Fruit fly (Drosophila melanogaster) whole organism, prepupa: Measurements from ENCODE around the gene CG32944.

Experiments
- Blimp-1 ChIP-seq: fragments of 200-800 bp; sonication (Bioruptor generic); optimal IDR thresholded peaks from 3 replicates; lab custom pipeline; 2017; ENCODE audit warnings: missing biosample characterization, missing genetic modification characterization, mild to moderate bottlenecking, moderate library complexity, missing genetic modification reagents
- CG10669 ChIP-seq: fragments of 200-800 bp; sonication (Bioruptor generic); optimal IDR thresholded peaks from 3 replicates; lab custom pipeline; 2018; ENCODE audit warnings: missing biosample characterization, mild to moderate bottlenecking, missing genetic modification characterization, moderate library complexity
- CG11762 ChIP-seq: fragments of 200-800 bp; sonication (Bioruptor generic); optimal IDR thresholded peaks from 3 replicates; lab custom pipeline; 2016; ENCODE audit warnings: missing biosample characterization, missing genetic modification characterization; ENCODE audit not compliant: insufficient read depth
- CG15336 ChIP-seq: fragments of 200-800 bp; sonication (Bioruptor generic); IDR thresholded peaks from 2 replicates; pipeline ENCODE4 v1.3.6; 2022; ENCODE audit warnings: missing biosample characterization, missing genetic modification characterization
- CG1621 ChIP-seq: fragments of 200-800 bp; sonication (Bioruptor generic); optimal IDR thresholded peaks from 3 replicates; lab custom pipeline; 2018; ENCODE audit warnings: missing biosample characterization, mild to moderate bottlenecking, missing genetic modification characterization
- CG16779 ChIP-seq: fragments of 200-800 bp; sonication (Bioruptor generic); optimal IDR thresholded peaks from 3 replicates; lab custom pipeline; 2017; ENCODE audit warnings: missing biosample characterization, mild to moderate bottlenecking, missing genetic modification characterization
- CG31627 ChIP-seq: fragments of 200-800 bp; sonication (Bioruptor generic); optimal IDR thresholded peaks from 3 replicates; lab custom pipeline; 2016; ENCODE audit warnings: missing biosample characterization, missing genetic modification characterization
- CG32006 ChIP-seq: fragments of 200-800 bp; sonication (Bioruptor generic); optimal IDR thresholded peaks from 3 replicates; lab custom pipeline; 2017; ENCODE audit warnings: missing biosample characterization, mild to moderate bottlenecking, missing genetic modification characterization
- CG34406 ChIP-seq: fragments of 200-800 bp; sonication (Bioruptor generic); optimal IDR thresholded peaks from 3 replicates; lab custom pipeline; 2016; ENCODE audit warnings: missing biosample characterization, missing genetic modification characterization
- CG3919 ChIP-seq: fragments of 200-800 bp; sonication (Bioruptor generic); optimal IDR thresholded peaks from 3 replicates; lab custom pipeline; 2016; ENCODE audit warnings: missing biosample characterization, missing genetic modification characterization
- CG6163 ChIP-seq: fragments of 200-800 bp; sonication (Bioruptor generic); IDR thresholded peaks from 3 replicates; pipeline ENCODE4 v1.3.6; 2022; ENCODE audit warnings: missing biosample characterization, missing genetic modification characterization
- CG6792 ChIP-seq: fragments of 200-800 bp; sonication (Bioruptor generic); optimal IDR thresholded peaks from 3 replicates; lab custom pipeline; 2016; ENCODE audit warnings: missing biosample characterization, missing genetic modification characterization
- CG6854 ChIP-seq: fragments of 200-800 bp; sonication (Bioruptor generic); optimal IDR thresholded peaks from 2 replicates; lab custom pipeline; 2017; ENCODE audit warnings: missing biosample characterization, mild to moderate bottlenecking, missing genetic modification characterization
- CG7368 ChIP-seq: fragments of 200-800 bp; sonication (Bioruptor generic); optimal IDR thresholded peaks from 3 replicates; lab custom pipeline; 2016; ENCODE audit warnings: missing biosample characterization, missing genetic modification characterization
- CG8119 ChIP-seq: fragments of 200-800 bp; sonication (Bioruptor generic); IDR thresholded peaks from 3 replicates; pipeline ENCODE4 v1.3.6; 2022; ENCODE audit warnings: missing biosample characterization, missing genetic modification characterization
- CG8319 ChIP-seq: fragments of 200-800 bp; sonication (Bioruptor generic); optimal IDR thresholded peaks from 3 replicates; lab custom pipeline; 2016; ENCODE audit warnings: missing biosample characterization, missing genetic modification characterization
- Eip78C ChIP-seq: fragments of 200-800 bp; sonication (Bioruptor generic); peaks from one replicate; lab custom pipeline; 2016; ENCODE audit warnings: missing biosample characterization, missing genetic modification characterization
- Eip93F ChIP-seq: fragments of 200-800 bp; sonication (Bioruptor generic); optimal IDR thresholded peaks from 2 replicates; lab custom pipeline; 2016; ENCODE audit warnings: missing biosample characterization, mild to moderate bottlenecking, missing genetic modification characterization
- Ets21C ChIP-seq: fragments of 200-800 bp; sonication (Bioruptor generic); optimal IDR thresholded peaks from 3 replicates; lab custom pipeline; 2016; ENCODE audit warnings: missing biosample characterization, missing genetic modification characterization
- Hr39 ChIP-seq: fragments of 200-800 bp; sonication (Bioruptor generic); optimal IDR thresholded peaks from 2 replicates; lab custom pipeline; 2016; ENCODE audit warnings: missing biosample characterization, missing genetic modification characterization
- Hr4 ChIP-seq: fragments of 200-800 bp; sonication (Bioruptor generic); optimal IDR thresholded peaks from 3 replicates; lab custom pipeline; 2016; ENCODE audit warnings: missing biosample characterization, missing genetic modification characterization
- Lpt ChIP-seq: fragments of 200-800 bp; sonication (Bioruptor generic); optimal IDR thresholded peaks from 3 replicates; lab custom pipeline; 2016; ENCODE audit warnings: missing biosample characterization, missing genetic modification characterization
- Sox14 ChIP-seq: fragments of 200-800 bp; sonication (Bioruptor generic); optimal IDR thresholded peaks from 3 replicates; lab custom pipeline; 2016; ENCODE audit warnings: missing biosample characterization, missing genetic modification characterization
- achi ChIP-seq: fragments of 200-800 bp; sonication (Bioruptor generic); optimal IDR thresholded peaks from 3 replicates; lab custom pipeline; 2016; ENCODE audit warnings: missing biosample characterization, missing genetic modification characterization
- dsx ChIP-seq: fragments of 200-800 bp; optimal IDR thresholded peaks from 3 replicates; lab custom pipeline; 2019; ENCODE audit warnings: missing biosample characterization, mild to moderate bottlenecking, missing genetic modification characterization, moderate library complexity; ENCODE audit not compliant: poor library complexity, severe bottlenecking
- eg ChIP-seq: fragments of 200-800 bp; sonication (Bioruptor generic); IDR thresholded peaks from 3 replicates; pipeline ENCODE4 v1.3.6; 2022; ENCODE audit warnings: missing biosample characterization, missing genetic modification characterization
- fkh ChIP-seq: fragments of 200-800 bp; sonication (Bioruptor generic); optimal IDR thresholded peaks from 3 replicates; lab custom pipeline; 2017; ENCODE audit warnings: missing biosample characterization, mild to moderate bottlenecking, missing genetic modification characterization, moderate library complexity
- lz ChIP-seq: fragments of 200-800 bp; sonication (Bioruptor generic); optimal IDR thresholded peaks from 3 replicates; lab custom pipeline; 2016; ENCODE audit warnings: missing biosample characterization, missing genetic modification characterization
- ss ChIP-seq, 2 experiments: fragments of 200-800 bp; sonication (Bioruptor generic); optimal IDR thresholded peaks; 2 replicates in 1 of 2; 3 replicates in 1 of 2; lab custom pipeline; 2017 to 2018; ENCODE audit warnings: mild to moderate bottlenecking in 2 of 2, missing biosample characterization in 2 of 2, missing genetic modification characterization in 2 of 2, moderate library complexity in 1 of 2
- svp ChIP-seq: fragments of 200-800 bp; sonication (Bioruptor generic); peaks from one replicate; lab custom pipeline; 2016; ENCODE audit warnings: missing biosample characterization, missing genetic modification characterization
- vri ChIP-seq: fragments of 200-800 bp; sonication (Bioruptor generic); optimal IDR thresholded peaks from 3 replicates; lab custom pipeline; 2016; ENCODE audit warnings: missing biosample characterization, mild to moderate bottlenecking, missing genetic modification characterization

Gene CG32944

dm6 chr3R:4453213-4453956, 34.0 kb upstream of the CG32944 start (continued):
- TF ChIP-seq achi: no peak
- TF ChIP-seq CG6792 (GFP tag; lab: Kevin White, UChicago): peak; percentile 14
- TF ChIP-seq Ets21C (GFP tag; lab: Kevin White, UChicago): no peak
- peak; percentile 63; the same call in 2 of the 3 replicates for TF ChIP-seq CG6163 (GFP tag; lab: Robert Waterston, UW)
- no peak for TF ChIP-seq CG7368 (GFP tag; lab: Kevin White, UChicago)
- TF ChIP-seq Hr39 (GFP tag; lab: Kevin White, UChicago): no peak
- TF ChIP-seq CG34406 (GFP tag; lab: Kevin White, UChicago): no peak
- no peak for TF ChIP-seq Hr4 (GFP tag; lab: Kevin White, UChicago)
- peak; percentile 60; the same call in 1 of the 3 replicates for TF ChIP-seq CG8119 (GFP tag; lab: Robert Waterston, UW)

- TF ChIP-seq Blimp-1 (GFP tag; lab: Kevin White, UChicago): peak; percentile 63
- peak; percentile 3 for TF ChIP-seq CG3919 (GFP tag; lab: Kevin White, UChicago)
- peak; percentile 37; the same call in 1 of the 3 replicates for TF ChIP-seq eg (GFP tag; lab: Robert Waterston, UW)
- peak; percentile 79 for TF ChIP-seq svp (GFP tag; lab: Kevin White, UChicago)
- TF ChIP-seq CG10669 (GFP tag; lab: Kevin White, UChicago): no peak
- TF ChIP-seq dsx: no peak
- peak; percentile 94 for TF ChIP-seq vri (GFP tag; lab: Kevin White, UChicago)
- peak; percentile 26 for TF ChIP-seq CG16779
- peak; percentile 37; the same call in 1 of the 3 replicates for TF ChIP-seq CG8119 (GFP tag; lab: Robert Waterston, UW)
- peak; percentile 11 for TF ChIP-seq Eip78C
- TF ChIP-seq CG11762 (GFP tag; lab: Kevin White, UChicago): no peak
- TF ChIP-seq CG15336 (GFP tag; lab: Robert Waterston, UW): peak; percentile 38; the same call in 1 of the 2 replicates
- TF ChIP-seq CG6854: peak; percentile 58
- TF ChIP-seq fkh (GFP tag; lab: Kevin White, UChicago): peak; percentile 4
Measured at dm6 chr3R:4452345-4453044, 33.1 kb upstream of the CG32944 start.

dm6 chr3R:4450721-4451120, 31.3 kb upstream of the CG32944 start:
- TF ChIP-seq CG8119 (GFP tag; lab: Robert Waterston, UW) (0 out of 3 replicates have a peak, but pooled peaks have one; percentile 21), eg (GFP tag; lab: Robert Waterston, UW) (peak; percentile 29; the same call in 1 of the 3 replicates), CG31627 (GFP tag; lab: Kevin White, UChicago) (no peak), Eip78C (peak; percentile 34), CG15336 (GFP tag; lab: Robert Waterston, UW) (0 out of 2 replicates have a peak, but pooled peaks have one; percentile 21), CG1621 (peak; percentile 31), CG8319 (no peak)

- peak in 1 of 2 experiments; percentile 17 for TF ChIP-seq ss (GFP tag; optimal IDR thresholded peaks at IDR 0.05; lab: Kevin White, UChicago)
- TF ChIP-seq svp (GFP tag; lab: Kevin White, UChicago): peak; percentile 0
- no peak for TF ChIP-seq CG31627 (GFP tag; lab: Kevin White, UChicago)
- no peak for TF ChIP-seq lz
Measured at dm6 chr3R:4449256-4449655, 29.9 kb upstream of the CG32944 start.

dm6 chr3R:4446455-4447224, 27.3 kb upstream of the CG32944 start:
- no peak for TF ChIP-seq Lpt (GFP tag; lab: Kevin White, UChicago)
- peak; percentile 53 for TF ChIP-seq Eip78C
- TF ChIP-seq Sox14 (GFP tag; lab: Kevin White, UChicago): no peak
- no peak for TF ChIP-seq CG32006 (GFP tag; lab: Kevin White, UChicago)
- TF ChIP-seq fkh (GFP tag; lab: Kevin White, UChicago): peak; percentile 17
- no peak for TF ChIP-seq Hr39 (GFP tag; lab: Kevin White, UChicago)
- TF ChIP-seq CG11762 (GFP tag; lab: Kevin White, UChicago): no peak
- TF ChIP-seq Eip93F: no peak
- TF ChIP-seq, all 60 proteins: peak for 2
